Worm (Caenorhabditis elegans): Measurements from ENCODE around the gene R11D1.4.

R11D1.4 gene

ce11 chrV:12716447-12716846 is 2.4 kb upstream of the R11D1.4 start, which contains the start of gene str-178:
Gene str-178, minus strand, starts transcription at chrV:12716547.
- TF ChIP-seq snpc-4 (tag; optimal IDR thresholded peaks at IDR 0.05) (no peak), crh-2 (tag; optimal IDR thresholded peaks at IDR 0.05) (no peak), ZK546.5 (tag; optimal IDR thresholded peaks at IDR 0.05) (no peak), nhr-129 (tag; optimal IDR thresholded peaks at IDR 0.05) (no peak), unc-39 (tag; optimal IDR thresholded peaks at IDR 0.05) (no peak), elt-1 (tag; optimal IDR thresholded peaks at IDR 0.05) (no peak), blmp-1 (tag; optimal IDR thresholded peaks at IDR 0.05; ENCODE audit: insufficient read depth) (no peak), fos-1 (tag; optimal IDR thresholded peaks at IDR 0.05) (no peak), aly-2 (tag; optimal IDR thresholded peaks at IDR 0.05) (no peak), unc-55 (GFP tag; optimal IDR thresholded peaks at IDR 0.05) (no peak), ceh-82 (tag; optimal IDR thresholded peaks at IDR 0.05) (no peak), R02D3.7 (tag; optimal IDR thresholded peaks at IDR 0.05) (no peak), sem-4 (tag; optimal IDR thresholded peaks at IDR 0.05) (no peak), nhr-10 (tag; optimal IDR thresholded peaks at IDR 0.05) (no peak), ztf-4 (tag; optimal IDR thresholded peaks at IDR 0.05) (no peak)

DNA sequence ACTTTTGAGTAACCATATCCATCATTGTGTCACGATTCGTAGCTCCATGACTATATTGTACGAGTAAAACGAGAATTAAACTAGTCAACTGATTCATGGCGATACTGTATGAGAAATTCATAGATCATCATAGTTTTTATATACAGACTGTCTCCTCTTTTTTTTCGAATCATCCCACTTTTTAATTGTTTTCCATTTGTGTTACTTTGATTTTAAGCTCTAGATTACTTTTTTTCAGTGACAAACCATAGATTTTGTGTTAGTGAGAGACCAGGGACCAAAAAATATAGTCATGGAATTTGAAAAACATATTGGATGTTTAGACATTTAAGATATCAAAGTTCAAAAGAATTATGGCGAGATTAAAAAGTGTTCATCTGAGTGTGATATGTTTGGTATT is 2.0 kb downstream of the R11D1.4 start, which contains the start of gene R11D1.3:
TSS of gene R11D1.3 (minus strand) at position 101 of the 400 bp plus-strand sequence.
- no peak for TF ChIP-seq peb-1 (tag; optimal IDR thresholded peaks at IDR 0.05)
- no peak for TF ChIP-seq nhr-10 (tag; optimal IDR thresholded peaks at IDR 0.05)
- TF ChIP-seq mab-5 (tag; optimal IDR thresholded peaks at IDR 0.05), result no peak
- TF ChIP-seq lin-11 (tag; optimal IDR thresholded peaks at IDR 0.05), result no peak
- no peak for TF ChIP-seq skn-1 (tag; optimal IDR thresholded peaks at IDR 0.05)
- no peak for TF ChIP-seq nhr-77 (tag; optimal IDR thresholded peaks at IDR 0.05)
- TF ChIP-seq snpc-4 (tag; optimal IDR thresholded peaks at IDR 0.05), result no peak
- TF ChIP-seq ama-1 (optimal IDR thresholded peaks at IDR 0.05), result no peak
- no peak for TF ChIP-seq Y55F3AM.14 (GFP tag; optimal IDR thresholded peaks at IDR 0.05)
- TF ChIP-seq ztf-1 (GFP tag; conservative IDR thresholded peaks at IDR 0.05), result no peak

DNA sequence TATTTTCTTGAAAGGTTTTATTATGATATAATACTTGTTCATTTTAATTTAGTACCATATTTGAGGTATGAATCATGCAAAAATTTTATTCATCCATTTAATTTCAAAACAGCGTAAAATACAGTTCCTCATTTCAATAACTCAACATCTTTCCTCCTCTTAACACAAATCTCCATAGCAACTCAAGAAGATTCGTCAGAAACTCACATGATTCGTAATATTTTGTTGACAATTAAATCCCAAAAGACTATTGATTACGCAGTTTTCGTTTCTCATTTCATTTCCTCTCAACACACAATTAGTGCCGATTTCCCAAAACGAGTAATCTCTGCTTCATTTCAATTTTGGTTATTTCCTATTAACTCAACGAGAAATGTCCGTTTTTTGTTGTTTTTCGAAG is 5.7 kb downstream of the R11D1.4 start, which contains the start of gene R11D1.2:
TSS of gene R11D1.2 (plus strand) at position 301 of the 400 bp plus-strand sequence.
- TF ChIP-seq fos-1 (tag; optimal IDR thresholded peaks at IDR 0.05), result no peak
- TF ChIP-seq skn-1 (tag; optimal IDR thresholded peaks at IDR 0.05), result no peak
- TF ChIP-seq gmeb-1 (tag; optimal IDR thresholded peaks at IDR 0.05), result no peak
- TF ChIP-seq Y55F3AM.14 (GFP tag; optimal IDR thresholded peaks at IDR 0.05), result no peak
- TF ChIP-seq nhr-23 (tag; optimal IDR thresholded peaks at IDR 0.05), result no peak
- no peak for TF ChIP-seq R02D3.7 (tag; optimal IDR thresholded peaks at IDR 0.05)

- TF ChIP-seq lin-13 (GFP tag; optimal IDR thresholded peaks at IDR 0.05), result no peak
These were observed 7.5 kb downstream of the R11D1.4 start for ce11 chrV:12706511-12706910.

- TF ChIP-seq sem-4 (tag; optimal IDR thresholded peaks at IDR 0.05) (no peak), lin-11 (tag; optimal IDR thresholded peaks at IDR 0.05) (no peak), ztf-1 (GFP tag; conservative IDR thresholded peaks at IDR 0.05) (no peak), unc-39 (tag; optimal IDR thresholded peaks at IDR 0.05) (no peak), sma-3 (GFP tag; optimal IDR thresholded peaks at IDR 0.05) (no peak), ama-1 (optimal IDR thresholded peaks at IDR 0.05) (no peak), ceh-16 (tag; optimal IDR thresholded peaks at IDR 0.05) (no peak), nhr-77 (tag; optimal IDR thresholded peaks at IDR 0.05) (no peak), ztf-4 (tag; optimal IDR thresholded peaks at IDR 0.05) (no peak), egl-27 (tag; optimal IDR thresholded peaks at IDR 0.05) (no peak), nhr-237 (tag; optimal IDR thresholded peaks at IDR 0.05) (no peak), ceh-82 (tag; optimal IDR thresholded peaks at IDR 0.05) (no peak), mbf-1 (tag; optimal IDR thresholded peaks at IDR 0.05) (no peak), mab-5 (tag; optimal IDR thresholded peaks at IDR 0.05) (no peak), aly-2 (tag; optimal IDR thresholded peaks at IDR 0.05) (no peak), mdl-1 (tag; optimal IDR thresholded peaks at IDR 0.05) (no peak), nhr-12 (tag; optimal IDR thresholded peaks at IDR 0.05) (no peak), gmeb-1 (tag; optimal IDR thresholded peaks at IDR 0.05) (no peak)
These were observed 9.9 kb downstream of the R11D1.4 start, which contains the start of gene R11D1.1 for ce11 chrV:12704077-12704476. Gene R11D1.1, plus strand, starts transcription at chrV:12704377.

- TF ChIP-seq crh-2 (tag; optimal IDR thresholded peaks at IDR 0.05) (peak; percentile 47), zag-1 (tag; optimal IDR thresholded peaks at IDR 0.05) (peak; percentile 48), unc-55 (GFP tag; optimal IDR thresholded peaks at IDR 0.05) (no peak)
These were observed 12.4 kb downstream of the R11D1.4 start for ce11 chrV:12701613-12702012.

Data from whole organism, L2 larva.